Worm (Caenorhabditis elegans): Measurements from ENCODE around the gene clec-56.

Gene clec-56

DNA sequence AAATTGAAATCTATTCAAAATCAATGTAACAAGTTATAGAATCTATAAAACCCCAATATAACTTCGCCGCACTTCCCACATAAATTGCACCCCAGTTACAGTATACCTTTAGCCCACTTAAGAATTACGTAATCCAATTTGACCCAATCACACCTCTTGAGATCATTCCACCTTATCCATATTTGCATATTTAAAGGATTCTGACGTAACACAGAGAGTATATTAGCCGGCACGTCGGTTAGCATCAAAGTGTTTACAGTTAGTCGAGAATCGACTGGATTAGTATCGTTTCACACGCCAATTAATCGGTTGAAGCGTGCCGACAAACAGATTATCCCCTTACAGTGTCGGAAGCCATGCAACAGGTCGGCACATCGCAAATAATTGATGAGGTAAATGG is 40.6 kb upstream of the clec-56 start:
- no peak for TF ChIP-seq mef-2 (tag; optimal IDR thresholded peaks at IDR 0.05)
- TF ChIP-seq nhr-71 (tag; optimal IDR thresholded peaks at IDR 0.05) = no peak

DNA sequence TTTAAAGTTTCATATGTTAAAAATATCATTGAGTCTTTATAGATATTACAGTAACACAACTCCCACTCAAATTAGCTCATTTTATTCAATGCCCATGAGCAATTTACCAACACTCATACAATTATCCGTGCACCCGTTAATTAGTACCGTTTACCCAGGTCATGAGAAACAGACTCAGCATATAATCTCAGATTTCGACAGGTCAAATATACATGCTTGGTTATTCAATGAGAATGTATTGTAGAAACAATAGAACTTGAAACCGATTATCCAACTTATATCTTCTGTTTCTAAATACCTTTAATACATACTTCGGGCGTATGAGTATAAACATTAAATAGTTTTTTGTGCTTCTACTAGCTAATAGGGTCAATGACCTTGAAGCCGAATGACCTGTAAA is 38.0 kb upstream of the clec-56 start:
- TF ChIP-seq vab-15 (tag; optimal IDR thresholded peaks at IDR 0.05) (no peak), jun-1 (tag; optimal IDR thresholded peaks at IDR 0.05) (no peak), lin-15B (tag; optimal IDR thresholded peaks at IDR 0.05) (no peak), efl-1 (optimal IDR thresholded peaks at IDR 0.05) (no peak), efl-1 (GFP tag; optimal IDR thresholded peaks at IDR 0.05 in 1 of 2) (peak in 1 of 2 experiments; percentile 73), xbp-1 (tag; optimal IDR thresholded peaks at IDR 0.05) (no peak)

DNA sequence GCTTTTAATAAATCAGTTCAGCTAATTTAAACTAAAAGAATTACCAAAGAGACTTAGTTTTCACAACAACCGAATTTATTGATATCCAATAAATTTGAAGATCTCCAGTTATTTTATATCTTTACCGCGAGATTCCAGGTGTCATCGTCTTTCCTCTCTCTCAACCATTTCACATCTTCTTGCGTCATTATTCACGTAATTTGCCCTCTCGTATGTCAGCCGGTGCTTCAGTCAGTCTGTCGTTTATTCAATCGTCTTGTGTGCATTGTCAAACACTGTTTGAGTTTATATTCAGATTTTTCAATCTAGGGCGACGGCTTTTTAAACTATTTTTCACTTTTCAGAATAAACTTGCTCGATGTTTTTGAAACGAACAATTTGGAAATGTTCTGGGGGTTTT is 36.8 kb upstream of the clec-56 start:
- TF ChIP-seq aha-1 (tag; optimal IDR thresholded peaks at IDR 0.05) = no peak
- TF ChIP-seq lin-15B (tag; optimal IDR thresholded peaks at IDR 0.05) = no peak
- no peak for TF ChIP-seq ets-5 (GFP tag; IDR thresholded peaks at IDR 0.05)
- no peak for TF ChIP-seq ceh-8 (GFP tag; optimal IDR thresholded peaks at IDR 0.05)
- TF ChIP-seq swsn-7 (tag; optimal IDR thresholded peaks at IDR 0.05) = no peak
- no peak for TF ChIP-seq unc-130 (tag; optimal IDR thresholded peaks at IDR 0.05)
- no peak for TF ChIP-seq lin-13 (GFP tag; optimal IDR thresholded peaks at IDR 0.05)
- TF ChIP-seq mef-2 (tag; optimal IDR thresholded peaks at IDR 0.05) = no peak
- TF ChIP-seq fos-1 (tag; optimal IDR thresholded peaks at IDR 0.05) = no peak
- no peak for TF ChIP-seq zip-4 (GFP tag; optimal IDR thresholded peaks at IDR 0.05)
- TF ChIP-seq nhr-12 (tag; optimal IDR thresholded peaks at IDR 0.05) = no peak
- TF ChIP-seq jun-1 (tag; optimal IDR thresholded peaks at IDR 0.05) = no peak
- no peak for TF ChIP-seq Y116A8C.19 (tag; optimal IDR thresholded peaks at IDR 0.05; ENCODE audit: borderline replicate concordance)
- TF ChIP-seq lin-39 (tag; optimal IDR thresholded peaks at IDR 0.05) = no peak
- no peak for TF ChIP-seq nhr-19 (GFP tag; conservative IDR thresholded peaks at IDR 0.05)
- TF ChIP-seq lsy-2 (tag; optimal IDR thresholded peaks at IDR 0.05) = no peak
- no peak for TF ChIP-seq snpc-4 (tag; optimal IDR thresholded peaks at IDR 0.05)
- TF ChIP-seq ceh-88 (GFP tag; IDR thresholded peaks at IDR 0.05) = no peak
- TF ChIP-seq nhr-47 (tag; optimal IDR thresholded peaks at IDR 0.05) = no peak

DNA sequence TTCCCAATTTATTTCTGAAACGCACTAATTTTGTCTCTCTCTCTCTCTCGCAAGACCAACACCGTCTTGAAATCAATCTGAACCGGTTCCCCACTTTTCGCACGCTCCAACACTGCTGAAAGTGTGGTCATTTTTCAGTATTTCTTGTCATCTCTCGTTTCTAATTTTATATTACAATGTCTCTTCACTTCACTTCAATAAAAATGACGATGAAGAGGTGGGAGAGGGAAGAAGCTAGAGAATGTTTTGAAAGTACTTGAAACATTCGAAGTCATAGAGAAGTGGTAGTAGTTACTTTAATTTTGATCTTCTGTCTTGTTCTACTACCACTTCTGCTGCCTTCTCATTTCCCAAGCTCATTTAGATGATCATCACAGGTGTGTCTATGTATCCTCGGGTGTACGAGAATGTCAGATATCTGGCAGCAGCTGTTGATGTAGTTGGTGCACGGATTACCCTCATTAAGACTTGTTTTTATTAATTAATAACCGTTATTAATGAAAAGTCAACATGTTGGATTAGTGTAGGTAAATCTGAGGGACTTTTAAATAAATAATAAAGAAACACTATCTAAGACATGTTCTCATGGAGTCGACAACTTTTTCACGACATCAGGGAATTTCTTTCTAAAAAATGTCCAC is 36.0 kb upstream of the clec-56 start:
- TF ChIP-seq ztf-11 (tag; optimal IDR thresholded peaks at IDR 0.05) (peak in 1 of 2 experiments; percentile 43), vab-15 (tag; optimal IDR thresholded peaks at IDR 0.05) (no peak), tbx-2 (tag; optimal IDR thresholded peaks at IDR 0.05) (peak; percentile 38), jun-1 (tag; optimal IDR thresholded peaks at IDR 0.05) (no peak), nhr-84 (tag; optimal IDR thresholded peaks at IDR 0.05) (no peak), C34B4.2 (tag; optimal IDR thresholded peaks at IDR 0.05) (no peak)

DNA sequence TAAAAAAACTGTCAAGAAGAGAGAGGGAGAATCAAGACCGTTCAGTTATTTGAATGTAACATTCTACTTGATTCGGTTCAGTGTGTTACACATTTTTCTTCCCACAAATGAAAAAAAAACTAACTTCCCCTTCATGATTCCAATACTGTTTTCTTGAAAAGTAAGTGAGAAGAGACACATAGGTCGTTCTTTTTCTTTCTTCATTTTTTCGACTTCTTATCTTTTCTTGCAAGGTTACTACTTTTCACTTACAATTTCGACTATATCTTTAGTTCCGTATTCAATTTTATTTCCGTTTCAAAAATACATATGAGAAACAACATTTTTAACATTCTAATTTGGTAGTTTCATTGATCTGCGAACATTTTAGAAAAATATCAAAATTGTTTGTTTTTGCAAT is 35.0 kb upstream of the clec-56 start:
- TF ChIP-seq elt-3 (tag; optimal IDR thresholded peaks at IDR 0.05) = peak in 1 of 6 experiments; percentile 8
- no peak for TF ChIP-seq nhr-47 (tag; optimal IDR thresholded peaks at IDR 0.05)

DNA sequence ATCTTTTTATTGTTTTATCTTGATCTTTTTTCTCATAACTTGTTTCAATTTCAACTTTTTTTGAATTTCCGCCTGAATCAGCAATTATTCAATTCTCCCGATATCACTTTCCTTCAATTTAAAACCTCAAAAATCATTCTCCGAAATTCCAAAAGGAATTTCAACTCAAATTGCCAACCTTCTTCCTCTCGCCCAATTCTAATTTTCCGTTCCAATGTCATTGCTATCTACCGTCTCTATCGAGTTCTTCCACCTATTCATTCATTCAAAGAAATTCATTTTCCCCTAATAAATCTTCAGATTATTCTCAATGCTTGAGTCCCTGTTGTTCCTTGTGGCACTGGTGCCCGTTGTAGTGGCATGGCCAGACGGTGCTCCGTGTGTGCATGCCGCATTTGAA is 33.4 kb upstream of the clec-56 start, which contains the start of gene F23B12.4:
Gene F23B12.4 (plus strand): TSS at position 301 of the 400 bp plus-strand sequence.
- TF ChIP-seq efl-1 (optimal IDR thresholded peaks at IDR 0.05) = no peak
- TF ChIP-seq efl-1 (GFP tag; optimal IDR thresholded peaks at IDR 0.05 in 1 of 2) = peak in 1 of 2 experiments; percentile 36
- no peak for TF ChIP-seq tlp-1 (tag; optimal IDR thresholded peaks at IDR 0.05)
- no peak for TF ChIP-seq egl-27 (tag; optimal IDR thresholded peaks at IDR 0.05)

Data from whole organism, L1 larva.